Fruit fly (Drosophila melanogaster): ENCODE data around the gene tos.

The tos gene

DNA sequence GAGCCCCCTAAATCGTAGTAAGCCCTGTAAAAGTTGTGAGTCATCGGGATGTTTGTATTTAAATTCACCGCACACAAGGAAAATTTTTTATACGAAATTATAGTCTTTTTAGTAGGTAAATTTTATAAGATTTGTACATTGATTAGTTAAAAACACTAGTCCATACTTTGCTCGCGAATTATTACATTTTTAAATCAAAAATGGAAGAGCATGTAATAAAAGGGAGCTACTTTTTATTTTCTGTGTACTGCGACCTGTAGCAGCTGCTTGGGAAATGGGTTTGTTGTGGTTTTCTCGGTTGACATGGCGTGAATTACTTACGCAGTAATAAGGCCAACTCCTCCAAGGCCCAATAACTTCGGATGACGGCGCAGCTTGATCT lies 12.8 kb upstream of the tos start (continued):
- TF ChIP-seq Fer3 (tag; optimal IDR thresholded peaks at IDR 0.05) (no peak), CG11696 (GFP tag; IDR thresholded peaks at IDR 0.05) (peak; percentile 27; the same call in 1 of the 2 replicates), unpg (GFP tag; optimal IDR thresholded peaks at IDR 0.05) (peak; percentile 72), CG10565 (GFP tag; optimal IDR thresholded peaks at IDR 0.05) (no peak), CG6175 (GFP tag; IDR thresholded peaks at IDR 0.05) (no peak), sqz (GFP tag; optimal IDR thresholded peaks at IDR 0.05) (no peak), CG8765 (GFP tag; IDR thresholded peaks at IDR 0.05) (no peak), Eip74EF (GFP tag; optimal IDR thresholded peaks at IDR 0.05) (no peak), CG9437 (GFP tag; optimal IDR thresholded peaks at IDR 0.05) (no peak), usp (GFP tag; optimal IDR thresholded peaks at IDR 0.05) (no peak), Tbp (GFP tag; optimal IDR thresholded peaks at IDR 0.05) (no peak), toy (GFP tag; IDR thresholded peaks at IDR 0.05) (no peak), lmd (GFP tag; IDR thresholded peaks at IDR 0.05) (0 out of 2 replicates have a peak, but pooled peaks have one; percentile 36), tgo (GFP tag; IDR thresholded peaks at IDR 0.05) (peak; percentile 53; the same call in 2 of the 3 replicates), CG10147 (GFP tag; optimal IDR thresholded peaks at IDR 0.05) (no peak), lab (GFP tag; optimal IDR thresholded peaks at IDR 0.05) (peak; percentile 19), sima (GFP tag; optimal IDR thresholded peaks at IDR 0.05) (no peak), CG17359 (tag; optimal IDR thresholded peaks at IDR 0.05) (peak; percentile 10), CG9817 (tag; optimal IDR thresholded peaks at IDR 0.05) (no peak), CG12744 (GFP tag; optimal IDR thresholded peaks at IDR 0.05) (no peak), MESR4 (GFP tag; optimal IDR thresholded peaks at IDR 0.05) (no peak), cas (GFP tag; IDR thresholded peaks at IDR 0.05) (no peak), h (optimal IDR thresholded peaks at IDR 0.05) (no peak), gfzf (GFP tag; optimal IDR thresholded peaks at IDR 0.05) (no peak), CG8281 (tag; optimal IDR thresholded peaks at IDR 0.05) (no peak), sd (tag; optimal IDR thresholded peaks at IDR 0.05) (no peak), Dad (GFP tag; optimal IDR thresholded peaks at IDR 0.05) (no peak), CG13424 (tag; optimal IDR thresholded peaks at IDR 0.05) (peak; percentile 46), CG15073 (GFP tag; optimal IDR thresholded peaks at IDR 0.05) (no peak), Nf-YB (GFP tag; optimal IDR thresholded peaks at IDR 0.05) (no peak), Scr (GFP tag; IDR thresholded peaks at IDR 0.05; ENCODE audit: partially characterized antibody) (no peak), prd (optimal IDR thresholded peaks at IDR 0.05) (no peak), prd (GFP tag; IDR thresholded peaks at IDR 0.05) (peak; percentile 43; the same call in 1 of the 3 replicates), CG14441 (GFP tag; IDR thresholded peaks at IDR 0.05) (peak; percentile 35; the same call in 1 of the 2 replicates), CG11456 (GFP tag; IDR thresholded peaks at IDR 0.05) (0 out of 3 replicates have a peak, but pooled peaks have one; percentile 34), Xbp1 (GFP tag; optimal IDR thresholded peaks at IDR 0.05) (no peak), CG10654 (GFP tag; optimal IDR thresholded peaks at IDR 0.05) (no peak), CG4404 (GFP tag; IDR thresholded peaks at IDR 0.05) (no peak), CG4282 (GFP tag; optimal IDR thresholded peaks at IDR 0.05) (no peak), Xrp1 (GFP tag; IDR thresholded peaks at IDR 0.05) (peak; percentile 55), pb (GFP tag; optimal IDR thresholded peaks at IDR 0.05) (no peak), Usf (GFP tag; optimal IDR thresholded peaks at IDR 0.05) (no peak), Mrtf (GFP tag; IDR thresholded peaks at IDR 0.05) (no peak), B-H2 (GFP tag; optimal IDR thresholded peaks at IDR 0.05) (no peak), hkb (optimal IDR thresholded peaks at IDR 0.05) (no peak), hkb (GFP tag; IDR thresholded peaks at IDR 0.05) (peak; percentile 63), CG30403 (GFP tag; optimal IDR thresholded peaks at IDR 0.05) (peak; percentile 3), tin (GFP tag; optimal IDR thresholded peaks at IDR 0.05) (no peak), CG2120 (GFP tag; optimal IDR thresholded peaks at IDR 0.05) (no peak), Optix (GFP tag; IDR thresholded peaks at IDR 0.05) (no peak), nom (GFP tag; optimal IDR thresholded peaks at IDR 0.05) (no peak), CoRest (tag; optimal IDR thresholded peaks at IDR 0.05) (no peak), CG9797 (GFP tag; optimal IDR thresholded peaks at IDR 0.05) (no peak)

All from whole organism, embryonic.